Worm (Caenorhabditis elegans) whole organism, dauer: ENCODE results near the gene F36D3.1.

Source experiments
- unc-62 ChIP-seq: sonication (generic microtip); optimal IDR thresholded peaks from 2 replicates; lab custom pipeline; 2017; ENCODE audit warnings: missing biosample characterization, missing genetic modification reagents, missing genetic modification characterization

Gene F36D3.1

ce11 chrV:16499006-16499405 is at the start of gene F36D3.1:
TSS of gene F36D3.1 (plus strand) at chrV:16499352.
- no peak for TF ChIP-seq unc-62

- TF ChIP-seq unc-62 = no peak
Measured at ce11 chrV:16455065-16455464, 44.1 kb upstream of the F36D3.1 start, which contains the start of gene str-14. TSS of gene str-14 (minus strand) at chrV:16455165.

ce11 chrV:16458714-16459113 is 40.4 kb upstream of the F36D3.1 start, which contains the start of gene str-15:
TSS of gene str-15 (minus strand) at chrV:16458814.
- TF ChIP-seq unc-62 = no peak

- TF ChIP-seq unc-62 = no peak
Measured at ce11 chrV:16459377-16459776, 39.8 kb upstream of the F36D3.1 start.

- no peak for TF ChIP-seq unc-62
Measured at ce11 chrV:16460866-16461265, 38.3 kb upstream of the F36D3.1 start, which contains the start of gene srh-142. TSS of gene srh-142 (minus strand) at chrV:16460966.

- no peak for TF ChIP-seq unc-62
Measured at ce11 chrV:16467840-16468239, 31.3 kb upstream of the F36D3.1 start, which contains the start of gene sru-44. TSS of gene sru-44 (minus strand) at chrV:16467940.

ce11 chrV:16470916-16471315 is 28.2 kb upstream of the F36D3.1 start, which contains the start of gene srh-138:
TSS of gene srh-138 (minus strand) at chrV:16471016.
- TF ChIP-seq unc-62 = no peak

ce11 chrV:16471995-16472563 is 27.1 kb upstream of the F36D3.1 start, which contains the start of gene srw-35:
TSS of gene srw-35 (plus strand) at chrV:16472513.
- TF ChIP-seq unc-62 = no peak

ce11 chrV:16479275-16479674 is 19.9 kb upstream of the F36D3.1 start, which contains the start of gene T08G3.11:
TSS of gene T08G3.11 (minus strand) at chrV:16479375.
- no peak for TF ChIP-seq unc-62

ce11 chrV:16480919-16481630 is 18.1 kb upstream of the F36D3.1 start, which contains the start of the genes F57E7.4 and spig-6:
TSS of gene F57E7.4 (minus strand) at chrV:16481019.
TSS of gene spig-6 (plus strand) at chrV:16481580.
- no peak for TF ChIP-seq unc-62

- TF ChIP-seq unc-62 = no peak
Measured at ce11 chrV:16483044-16483443, 16.1 kb upstream of the F36D3.1 start, which contains the start of gene F57E7.2. TSS of gene F57E7.2 (minus strand) at chrV:16483144.

ce11 chrV:16483681-16484080 is 15.5 kb upstream of the F36D3.1 start, which contains the start of gene srh-139:
TSS of gene srh-139 (plus strand) at chrV:16483981.
- no peak for TF ChIP-seq unc-62

ce11 chrV:16487474-16487873 is 11.7 kb upstream of the F36D3.1 start, which contains the start of gene Y32B12A.5:
TSS of gene Y32B12A.5 (minus strand) at chrV:16487574.
- no peak for TF ChIP-seq unc-62

- no peak for TF ChIP-seq unc-62
Measured at ce11 chrV:16488172-16488571, 11.0 kb upstream of the F36D3.1 start, which contains the start of gene sqst-4. TSS of gene sqst-4 (plus strand) at chrV:16488472.

- no peak for TF ChIP-seq unc-62
Measured at ce11 chrV:16494359-16494758, 4.8 kb upstream of the F36D3.1 start, which contains the start of gene comt-2. TSS of gene comt-2 (minus strand) at chrV:16494489.

ce11 chrV:16497504-16497903 is 1.6 kb upstream of the F36D3.1 start, which contains the start of gene srh-136:
TSS of gene srh-136 (minus strand) at chrV:16497596.
- TF ChIP-seq unc-62 = no peak

- TF ChIP-seq unc-62 = no peak
Measured at ce11 chrV:16503164-16503563, 4.0 kb downstream of the F36D3.1 start, which contains the start of gene F36D3.14. TSS of gene F36D3.14 (minus strand) at chrV:16503264.
